Fruit fly (Drosophila melanogaster) whole organism, embryonic: ENCODE data around the gene Muc91C.

Source experiments
- B-H1 ChIP-seq: fragments of 200-800 bp; sonication (Bioruptor generic); IDR thresholded peaks from 3 replicates; pipeline ENCODE4 v1.3.6; 2022; ENCODE audit warnings: missing biosample characterization, missing genetic modification characterization
- B-H2 ChIP-seq: fragments of 200-800 bp; sonication (Bioruptor generic); optimal IDR thresholded peaks from 2 replicates; lab custom pipeline; 2018; ENCODE audit warnings: missing biosample characterization, mild to moderate bottlenecking, missing genetic modification characterization
- Blimp-1 ChIP-seq: fragments of 200-800 bp; sonication (Bioruptor generic); optimal IDR thresholded peaks from 3 replicates; lab custom pipeline; 2018; ENCODE audit warnings: missing biosample characterization, missing genetic modification characterization, mild to moderate bottlenecking, moderate library complexity, missing genetic modification reagents
- CG11456 ChIP-seq: fragments of 200-800 bp; sonication (Bioruptor generic); IDR thresholded peaks from 3 replicates; pipeline ENCODE4 v1.3.6; 2022; ENCODE audit warnings: missing biosample characterization, missing genetic modification characterization
- CG11560 ChIP-seq: fragments of 200-800 bp; sonication (Bioruptor generic); IDR thresholded peaks from 3 replicates; pipeline ENCODE4 v1.3.6; 2022; ENCODE audit warnings: missing biosample characterization, missing genetic modification characterization
- CG11695 ChIP-seq: fragments of 200-800 bp; sonication (Bioruptor generic); IDR thresholded peaks from 3 replicates; pipeline ENCODE4 v1.3.6; 2022; ENCODE audit warnings: missing biosample characterization, missing genetic modification characterization
- CG1602 ChIP-seq: fragments of 200-800 bp; sonication (Bioruptor generic); optimal IDR thresholded peaks from 3 replicates; lab custom pipeline; 2016; ENCODE audit warnings: missing biosample characterization, missing genetic modification characterization
- CG17568 ChIP-seq: fragments of 200-800 bp; sonication (Bioruptor generic); optimal IDR thresholded peaks from 2 replicates; lab custom pipeline; 2018; ENCODE audit warnings: missing biosample characterization, mild to moderate bottlenecking, missing genetic modification characterization, moderate library complexity
- CG17802 ChIP-seq: fragments of 200-800 bp; sonication (Bioruptor generic); optimal IDR thresholded peaks from 2 replicates; lab custom pipeline; 2018; ENCODE audit warnings: missing biosample characterization, mild to moderate bottlenecking, missing genetic modification characterization, moderate library complexity
- CG1792 ChIP-seq: fragments of 200-800 bp; sonication (Bioruptor generic); optimal IDR thresholded peaks from 2 replicates; lab custom pipeline; 2016; ENCODE audit warnings: missing biosample characterization, missing genetic modification characterization
- CG2889 ChIP-seq: fragments of 200-800 bp; sonication (Bioruptor generic); IDR thresholded peaks from 3 replicates; pipeline ENCODE4 v1.3.6; 2022; ENCODE audit warnings: missing biosample characterization, missing genetic modification characterization
- CG30020 ChIP-seq: fragments of 200-800 bp; optimal IDR thresholded peaks from 2 replicates; lab custom pipeline; 2019; ENCODE audit warnings: missing biosample characterization, mild to moderate bottlenecking, missing genetic modification characterization, moderate library complexity
- CG32767 ChIP-seq: fragments of 200-800 bp; sonication (Bioruptor generic); IDR thresholded peaks from 2 replicates; pipeline ENCODE4 v1.3.6; 2022; ENCODE audit warnings: missing biosample characterization, missing genetic modification characterization
- CG3847 ChIP-seq: fragments of 200-800 bp; sonication (Bioruptor generic); IDR thresholded peaks from 2 replicates; pipeline ENCODE4 v1.3.6; 2022; ENCODE audit warnings: missing biosample characterization, missing genetic modification characterization
- CG3995 ChIP-seq: fragments of 200-800 bp; sonication (Bioruptor generic); optimal IDR thresholded peaks from 3 replicates; lab custom pipeline; 2016; ENCODE audit warnings: missing biosample characterization, missing genetic modification characterization
- CG4730 ChIP-seq: fragments of 200-800 bp; sonication (Bioruptor generic); IDR thresholded peaks from 2 replicates; pipeline ENCODE4 v1.3.6; 2022; ENCODE audit warnings: missing biosample characterization, missing genetic modification characterization
- CG6175 ChIP-seq: fragments of 200-800 bp; sonication (Bioruptor generic); IDR thresholded peaks from 3 replicates; pipeline ENCODE4 v1.3.6; 2022; ENCODE audit warnings: missing biosample characterization, missing genetic modification characterization
- CG7786 ChIP-seq: fragments of 200-800 bp; sonication (Bioruptor generic); optimal IDR thresholded peaks from 2 replicates; lab custom pipeline; 2016; ENCODE audit warnings: missing biosample characterization, missing genetic modification characterization
- Doc2 ChIP-seq: fragments of 200-800 bp; sonication (Bioruptor generic); IDR thresholded peaks from 2 replicates; pipeline ENCODE4 v1.3.6; 2022; ENCODE audit warnings: missing biosample characterization, missing genetic modification characterization
- Dref ChIP-seq: fragments of 200-800 bp; sonication (Bioruptor generic); IDR thresholded peaks from 2 replicates; pipeline ENCODE4 v1.3.6; 2022; ENCODE audit warnings: missing biosample characterization, missing genetic modification characterization
- Gug ChIP-seq: fragments of 200-800 bp; sonication (Bioruptor generic); IDR thresholded peaks from 4 replicates; pipeline ENCODE4 v1.3.6; 2022; ENCODE audit warnings: missing biosample characterization, missing genetic modification characterization
- H2.0 ChIP-seq: fragments of 200-800 bp; sonication (Bioruptor generic); IDR thresholded peaks from 2 replicates; pipeline ENCODE4 v1.3.6; 2022; ENCODE audit warnings: missing biosample characterization, missing genetic modification characterization
- HLHmδ ChIP-seq: fragments of 200-800 bp; sonication (Bioruptor generic); optimal IDR thresholded peaks from 2 replicates; lab custom pipeline; 2018; ENCODE audit warnings: missing biosample characterization, mild to moderate bottlenecking, missing genetic modification characterization, moderate library complexity
- Hand ChIP-seq: fragments of 200-800 bp; sonication (Bioruptor generic); optimal IDR thresholded peaks from 2 replicates; lab custom pipeline; 2017; ENCODE audit warnings: mild to moderate bottlenecking, missing biosample characterization, missing genetic modification reagents, missing genetic modification characterization
- Mad ChIP-seq: fragments of 200-800 bp; sonication (Bioruptor generic); optimal IDR thresholded peaks from 2 replicates; lab custom pipeline; 2016; ENCODE audit warnings: missing biosample characterization, missing genetic modification characterization
- Meics ChIP-seq: fragments of 200-800 bp; sonication (Bioruptor generic); optimal IDR thresholded peaks from 2 replicates; lab custom pipeline; 2017; ENCODE audit warnings: missing biosample characterization, mild to moderate bottlenecking, missing genetic modification characterization
- Neu2 ChIP-seq: fragments of 200-800 bp; sonication (Bioruptor generic); optimal IDR thresholded peaks from 3 replicates; lab custom pipeline; 2016; ENCODE audit warnings: missing biosample characterization, missing genetic modification characterization, borderline replicate concordance
- Oli ChIP-seq: fragments of 200-800 bp; sonication (Bioruptor generic); optimal IDR thresholded peaks from 2 replicates; lab custom pipeline; 2018; ENCODE audit warnings: missing biosample characterization, mild to moderate bottlenecking, missing genetic modification characterization, moderate library complexity
- PHDP ChIP-seq: fragments of 200-800 bp; sonication (Bioruptor generic); optimal IDR thresholded peaks from 3 replicates; lab custom pipeline; 2018; ENCODE audit warnings: missing biosample characterization, mild to moderate bottlenecking, missing genetic modification characterization, moderate library complexity
- Usf ChIP-seq: fragments of 200-800 bp; sonication (Bioruptor generic); optimal IDR thresholded peaks from 2 replicates; lab custom pipeline; 2017; ENCODE audit warnings: missing genotype, missing biosample characterization, missing genetic modification characterization
- az2 ChIP-seq: fragments of 200-800 bp; sonication (Bioruptor generic); optimal IDR thresholded peaks from 3 replicates; lab custom pipeline; 2016; ENCODE audit warnings: missing biosample characterization, missing genetic modification characterization
- chinmo ChIP-seq: fragments of 200-800 bp; sonication (Bioruptor generic); IDR thresholded peaks from 4 replicates; pipeline ENCODE4 v1.3.6; 2022; ENCODE audit warnings: missing biosample characterization, missing genetic modification characterization; ENCODE audit not compliant: partially characterized antibody
- dan ChIP-seq: fragments of 200-800 bp; sonication (Bioruptor generic); IDR thresholded peaks from 2 replicates; pipeline ENCODE4 v1.3.6; 2022; ENCODE audit warnings: missing biosample characterization, missing genetic modification characterization
- emc ChIP-seq: fragments of 200-800 bp; sonication (Bioruptor generic); optimal IDR thresholded peaks from 2 replicates; lab custom pipeline; 2016; ENCODE audit warnings: missing biosample characterization, missing genetic modification characterization
- exex ChIP-seq: fragments of 200-800 bp; sonication (Bioruptor generic); optimal IDR thresholded peaks from 4 replicates; lab custom pipeline; 2018; ENCODE audit warnings: missing biosample characterization, mild to moderate bottlenecking, missing genetic modification characterization, moderate library complexity
- jumu ChIP-seq: fragments of 200-800 bp; sonication (Bioruptor generic); optimal IDR thresholded peaks from 3 replicates; lab custom pipeline; 2016; ENCODE audit warnings: missing biosample characterization, missing genetic modification characterization
- klu ChIP-seq: fragments of 200-800 bp; sonication (Bioruptor generic); IDR thresholded peaks from 2 replicates; pipeline ENCODE4 v1.3.6; 2022; ENCODE audit warnings: missing biosample characterization, missing genetic modification characterization
- lbe ChIP-seq: fragments of 200-800 bp; sonication (Bioruptor generic); optimal IDR thresholded peaks from 2 replicates; lab custom pipeline; 2016; ENCODE audit warnings: missing biosample characterization, mild to moderate bottlenecking, missing genetic modification characterization
- lov ChIP-seq, 2 experiments: fragments of 200-800 bp in 1 of 2; fragments of >200 bp in 1 of 2; sonication (Bioruptor generic) in 1 of 2; IDR thresholded peaks in 1 of 2; optimal IDR thresholded peaks in 1 of 2; 2 replicates in 1 of 2; 3 replicates in 1 of 2; pipeline versions ENCODE4 v1.3.6 to Lab custom; 2017 to 2022; ENCODE audit warnings: missing biosample characterization in 1 of 2, missing genetic modification characterization in 1 of 2
- luna ChIP-seq: fragments of 200-800 bp; sonication (Bioruptor generic); optimal IDR thresholded peaks from 2 replicates; lab custom pipeline; 2016; ENCODE audit warnings: missing biosample characterization, missing genetic modification characterization
- phol ChIP-seq: fragments of 200-800 bp; sonication (Bioruptor generic); optimal IDR thresholded peaks from 3 replicates; lab custom pipeline; 2018; ENCODE audit warnings: missing biosample characterization, mild to moderate bottlenecking, missing genetic modification characterization, moderate library complexity
- ranshi ChIP-seq: fragments of 200-800 bp; sonication (Bioruptor generic); IDR thresholded peaks from 2 replicates; pipeline ENCODE4 v1.3.6; 2022; ENCODE audit warnings: missing biosample characterization, missing genetic modification characterization
- repo ChIP-seq: fragments of 200-800 bp; sonication (Bioruptor generic); optimal IDR thresholded peaks from 2 replicates; lab custom pipeline; 2016; ENCODE audit warnings: missing biosample characterization, missing genetic modification characterization
- rib ChIP-seq: fragments of 200-800 bp; sonication (Bioruptor generic); IDR thresholded peaks from 2 replicates; pipeline ENCODE4 v1.3.6; 2022; ENCODE audit warnings: missing biosample characterization, missing genetic modification characterization
- row ChIP-seq: fragments of 200-800 bp; sonication (Bioruptor generic); IDR thresholded peaks from 3 replicates; pipeline ENCODE4 v1.3.6; 2022; ENCODE audit warnings: missing biosample characterization, missing genetic modification characterization
- sc ChIP-seq, 3 experiments: fragments of >200 bp in 2 of 3; fragments of 200-800 bp in 1 of 3; sonication (Bioruptor generic) in 1 of 3; optimal IDR thresholded peaks; 2 replicates in 2 of 3; 3 replicates in 1 of 3; lab custom pipeline; 2017; ENCODE audit warnings: mild to moderate bottlenecking in 1 of 3, missing biosample characterization in 1 of 3, missing genetic modification characterization in 1 of 3, missing genetic modification reagents in 1 of 3
- shn ChIP-seq: fragments of 200-800 bp; sonication (Bioruptor generic); optimal IDR thresholded peaks from 3 replicates; lab custom pipeline; 2016; ENCODE audit warnings: missing biosample characterization, missing genetic modification characterization
- slp2 ChIP-seq: fragments of 200-800 bp; sonication (Bioruptor generic); optimal IDR thresholded peaks from 2 replicates; lab custom pipeline; 2016; ENCODE audit warnings: missing biosample characterization, missing genetic modification characterization
- unc-4 ChIP-seq: fragments of 200-800 bp; sonication (Bioruptor generic); IDR thresholded peaks from 2 replicates; pipeline ENCODE4 v1.3.6; 2022; ENCODE audit warnings: missing biosample characterization, missing genetic modification characterization; ENCODE audit not compliant: partially characterized antibody
- vvl ChIP-seq: fragments of 200-800 bp; sonication (Bioruptor generic); IDR thresholded peaks from 2 replicates; pipeline ENCODE4 v1.3.6; 2022; ENCODE audit warnings: missing biosample characterization, missing genetic modification characterization
- wdn ChIP-seq: fragments of 200-800 bp; sonication (Bioruptor generic); IDR thresholded peaks from 2 replicates; pipeline ENCODE4 v1.3.6; 2022; ENCODE audit warnings: missing biosample characterization, missing genetic modification characterization
- wek ChIP-seq: fragments of 200-800 bp; sonication (Bioruptor generic); optimal IDR thresholded peaks from 3 replicates; lab custom pipeline; 2018; ENCODE audit warnings: missing biosample characterization, mild to moderate bottlenecking, missing genetic modification characterization, moderate library complexity

Muc91C gene

dm6 chr3R:18677500-18677940, 15.0 kb downstream of the Muc91C start, which contains the start of the genes dind and CG7706:
Gene dind, minus strand, starts transcription at chr3R:18677539.
Gene CG7706, plus strand, starts transcription at chr3R:18677818.
- TF ChIP-seq sc (optimal IDR thresholded peaks at IDR 0.05; lab: Kevin White, UChicago) = no peak
- TF ChIP-seq sc (GFP tag; optimal IDR thresholded peaks at IDR 0.05; lab: Kevin White, UChicago) = no peak
- no peak for TF ChIP-seq Mad
- no peak for TF ChIP-seq CG7786 (GFP tag; lab: Kevin White, UChicago)
- TF ChIP-seq Doc2 (GFP tag; lab: Robert Waterston, UW) = no peak
- no peak for TF ChIP-seq lbe (GFP tag; lab: Kevin White, UChicago)
- no peak for TF ChIP-seq luna (GFP tag; lab: Kevin White, UChicago)
- no peak for TF ChIP-seq CG11560 (tag; lab: Robert Waterston, UW)
- no peak for TF ChIP-seq HLHmδ (GFP tag; lab: Kevin White, UChicago)
- TF ChIP-seq wdn (GFP tag; lab: Robert Waterston, UW) = no peak
- TF ChIP-seq Usf = no peak
- no peak for TF ChIP-seq unc-4 (GFP tag; lab: Robert Waterston, UW)
- no peak for TF ChIP-seq shn (GFP tag; lab: Kevin White, UChicago)
- TF ChIP-seq CG4730 = no peak
- TF ChIP-seq CG17568 (GFP tag; lab: Kevin White, UChicago) = no peak
- no peak for TF ChIP-seq H2.0 (GFP tag; lab: Robert Waterston, UW)
- no peak for TF ChIP-seq Gug (GFP tag; lab: Robert Waterston, UW)
- TF ChIP-seq CG17802 (tag; lab: Kevin White, UChicago) = peak; percentile 59
- TF ChIP-seq CG6175 (GFP tag; lab: Robert Waterston, UW) = no peak
- TF ChIP-seq CG11456 (GFP tag; lab: Robert Waterston, UW) = no peak
- no peak for TF ChIP-seq emc (GFP tag; lab: Kevin White, UChicago)
- peak; percentile 72 for TF ChIP-seq row (GFP tag; lab: Robert Waterston, UW)
- no peak for TF ChIP-seq exex
- TF ChIP-seq az2 = no peak
- TF ChIP-seq rib (GFP tag; lab: Robert Waterston, UW) = no peak
- no peak for TF ChIP-seq chinmo (GFP tag; lab: Robert Waterston, UW)
- TF ChIP-seq klu = no peak
- peak; percentile 86 for TF ChIP-seq CG30020
- no peak for TF ChIP-seq CG2889 (GFP tag; lab: Robert Waterston, UW)
- TF ChIP-seq ranshi = no peak
- no peak for TF ChIP-seq CG11695 (GFP tag; lab: Robert Waterston, UW)
- TF ChIP-seq phol = peak; percentile 52
- no peak for TF ChIP-seq wek (GFP tag; lab: Kevin White, UChicago)
- no peak for TF ChIP-seq CG1602 (GFP tag; lab: Kevin White, UChicago)
- no peak for TF ChIP-seq CG3995
- TF ChIP-seq dan = no peak
- no peak for TF ChIP-seq jumu (GFP tag; lab: Kevin White, UChicago)
- no peak for TF ChIP-seq repo (GFP tag; lab: Kevin White, UChicago)
- TF ChIP-seq lov (optimal IDR thresholded peaks at IDR 0.05; lab: Kevin White, UChicago) = no peak
- no peak for TF ChIP-seq lov (GFP tag; IDR thresholded peaks at IDR 0.05; lab: Robert Waterston, UW)
- TF ChIP-seq Oli (tag; lab: Kevin White, UChicago) = no peak
- peak; percentile 38; the same call in 1 of the 2 replicates for TF ChIP-seq CG3847 (GFP tag; lab: Robert Waterston, UW)
- TF ChIP-seq vvl (GFP tag; lab: Robert Waterston, UW) = no peak
- TF ChIP-seq Dref (GFP tag; lab: Robert Waterston, UW) = no peak
- TF ChIP-seq CG32767 = no peak
- no peak for TF ChIP-seq B-H1 (GFP tag; lab: Robert Waterston, UW)
- no peak for TF ChIP-seq CG1792 (GFP tag; lab: Kevin White, UChicago)
- TF ChIP-seq PHDP = no peak
- TF ChIP-seq Hand = no peak
- no peak for TF ChIP-seq B-H2 (GFP tag; lab: Kevin White, UChicago)
- TF ChIP-seq Meics (GFP tag; lab: Kevin White, UChicago) = no peak
- no peak for TF ChIP-seq slp2
- no peak for TF ChIP-seq Blimp-1 (GFP tag; lab: Kevin White, UChicago)
- no peak for TF ChIP-seq Neu2 (GFP tag; lab: Kevin White, UChicago)
